Worm (Caenorhabditis elegans) whole organism, L1 larva: ENCODE results near the gene pqn-39.
A peak's percentile ranks its signal among the peaks of the same experiment; 100 is the strongest.

ENCODE experiments used
- C04F5.9 ChIP-seq: sonication (generic microtip); optimal IDR thresholded peaks from 2 replicates; lab custom pipeline; 2016; ENCODE audit warnings: missing genetic modification characterization, missing compliant biosample characterization
- C34B4.2 ChIP-seq: sonication (generic microtip); optimal IDR thresholded peaks from 2 replicates; lab custom pipeline; 2017; ENCODE audit warnings: mild to moderate bottlenecking, missing genetic modification characterization, missing compliant biosample characterization
- F16B12.6 ChIP-seq: fragments of 150-350 bp; optimal IDR thresholded peaks from 2 replicates; lab custom pipeline; 2014; ENCODE audit warnings: missing biosample characterization, missing genetic modification characterization
- alr-1 ChIP-seq: fragments of 200-800 bp; sonication (Bioruptor generic); optimal IDR thresholded peaks from 2 replicates; lab custom pipeline; 2018; ENCODE audit warnings: borderline replicate concordance, mild to moderate bottlenecking, missing genetic modification characterization, missing compliant biosample characterization
- aly-2 ChIP-seq: fragments of 150-350 bp; optimal IDR thresholded peaks from 2 replicates; lab custom pipeline; 2014; ENCODE audit warnings: missing biosample characterization, missing genetic modification characterization
- blmp-1 ChIP-seq: fragments of 150-350 bp; optimal IDR thresholded peaks from 2 replicates; lab custom pipeline; 2014; ENCODE audit warnings: missing biosample characterization, missing genetic modification characterization
- ceh-63 ChIP-seq: fragments of 200-800 bp; sonication (Bioruptor generic); optimal IDR thresholded peaks from 2 replicates; lab custom pipeline; 2018; ENCODE audit warnings: mild to moderate bottlenecking, missing genetic modification characterization, missing compliant biosample characterization
- ceh-8 ChIP-seq: fragments of 200-800 bp; sonication (Bioruptor generic); optimal IDR thresholded peaks from 2 replicates; lab custom pipeline; 2018; ENCODE audit warnings: mild to moderate bottlenecking, missing genetic modification characterization, moderate library complexity, missing compliant biosample characterization
- ceh-88 ChIP-seq: fragments of 200-800 bp; sonication (Bioruptor generic); IDR thresholded peaks from 2 replicates; pipeline ENCODE4 v1.3.6; 2022; ENCODE audit warnings: missing genetic modification characterization, missing compliant biosample characterization
- ces-1 ChIP-seq: fragments of 150-350 bp; optimal IDR thresholded peaks from 2 replicates; lab custom pipeline; 2014; ENCODE audit warnings: missing biosample characterization, missing genetic modification reagents, missing genetic modification characterization
- dsc-1 ChIP-seq: sonication (generic microtip); optimal IDR thresholded peaks from 2 replicates; lab custom pipeline; 2016; ENCODE audit warnings: mild to moderate bottlenecking, missing genetic modification characterization, missing compliant biosample characterization
- efl-1 ChIP-seq, 4 experiments: fragments of 150-350 bp; optimal IDR thresholded peaks in 3 of 4; peaks in 1 of 4; 1 replicate in 1 of 4; 2 replicates in 3 of 4; lab custom pipeline; 2014; ENCODE audit warnings: missing biosample characterization in 2 of 4, missing genetic modification characterization in 2 of 4, missing genetic modification reagents in 2 of 4
- elt-2 ChIP-seq: sonication (generic microtip); optimal IDR thresholded peaks from 2 replicates; lab custom pipeline; 2016; ENCODE audit warnings: missing genetic modification characterization, mild to moderate bottlenecking, inconsistent platforms, missing compliant biosample characterization, missing genetic modification reagents
- elt-3 ChIP-seq, 6 experiments: fragments of 150-350 bp in 1 of 6; sonication (generic microtip); optimal IDR thresholded peaks; 2 replicates each; lab custom pipeline; 2017 to 2018; ENCODE audit warnings: missing biosample characterization in 6 of 6, missing genetic modification characterization in 6 of 6, inconsistent platforms in 1 of 6
- fkh-10 ChIP-seq: sonication (generic microtip); optimal IDR thresholded peaks from 2 replicates; lab custom pipeline; 2017; ENCODE audit warnings: missing biosample characterization, missing genetic modification reagents, missing genetic modification characterization
- fkh-8 ChIP-seq: sonication (generic microtip); optimal IDR thresholded peaks from 2 replicates; lab custom pipeline; 2016; ENCODE audit warnings: mild to moderate bottlenecking, missing genetic modification characterization, missing compliant biosample characterization
- fos-1 ChIP-seq: fragments of 150-350 bp; optimal IDR thresholded peaks from 2 replicates; lab custom pipeline; 2014; ENCODE audit warnings: missing biosample characterization, missing genetic modification characterization
- grh-1 ChIP-seq: fragments of 200-800 bp; sonication (Bioruptor generic); IDR thresholded peaks from 2 replicates; pipeline ENCODE4 v1.3.6; 2022; ENCODE audit warnings: missing genetic modification reagents, missing genetic modification characterization, missing compliant biosample characterization
- hlh-17 ChIP-seq: fragments of 200-800 bp; sonication (Bioruptor generic); optimal IDR thresholded peaks from 2 replicates; lab custom pipeline; 2018; ENCODE audit warnings: missing genetic modification characterization, mild to moderate bottlenecking, missing compliant biosample characterization, moderate library complexity, borderline replicate concordance
- hlh-4 ChIP-seq: sonication (generic microtip); optimal IDR thresholded peaks from 2 replicates; lab custom pipeline; 2016; ENCODE audit warnings: mild to moderate bottlenecking, missing genetic modification characterization, missing compliant biosample characterization
- lin-13 ChIP-seq: fragments of 150-350 bp; optimal IDR thresholded peaks from 2 replicates; lab custom pipeline; 2014; ENCODE audit warnings: missing biosample characterization, missing genetic modification reagents, missing genetic modification characterization
- lin-14 ChIP-seq: fragments of 200-800 bp; sonication (Bioruptor generic); optimal IDR thresholded peaks from 2 replicates; lab custom pipeline; 2018; ENCODE audit warnings: mild to moderate bottlenecking, missing genetic modification characterization, moderate library complexity, missing compliant biosample characterization
- lin-35 ChIP-seq, 2 experiments: fragments of 150-350 bp; optimal IDR thresholded peaks; 2 replicates each; lab custom pipeline; 2014; ENCODE audit warnings: missing biosample characterization in 2 of 2, missing genetic modification characterization in 2 of 2, missing genetic modification reagents in 2 of 2
- lin-39 ChIP-seq: fragments of 150-350 bp; optimal IDR thresholded peaks from 2 replicates; lab custom pipeline; 2014; ENCODE audit warnings: missing biosample characterization, missing genetic modification reagents, missing genetic modification characterization
- mab-9 ChIP-seq: fragments of 200-800 bp; sonication (Bioruptor generic); IDR thresholded peaks from 2 replicates; pipeline ENCODE4 v1.3.6; 2022; ENCODE audit warnings: missing genetic modification reagents, missing genetic modification characterization, missing compliant biosample characterization
- mdl-1 ChIP-seq, 2 experiments: fragments of 150-350 bp; optimal IDR thresholded peaks; 2 replicates each; lab custom pipeline; 2014 to 2017; ENCODE audit warnings: missing biosample characterization in 2 of 2, missing genetic modification characterization in 2 of 2, inconsistent platforms in 1 of 2
- mef-2 ChIP-seq: fragments of 150-350 bp; optimal IDR thresholded peaks from 2 replicates; lab custom pipeline; 2014; ENCODE audit warnings: missing biosample characterization, missing genetic modification characterization
- mep-1 ChIP-seq: fragments of 150-350 bp; optimal IDR thresholded peaks from 2 replicates; lab custom pipeline; 2014; ENCODE audit warnings: missing biosample characterization, missing genetic modification characterization
- nhr-20 ChIP-seq: sonication (generic microtip); optimal IDR thresholded peaks from 2 replicates; lab custom pipeline; 2016; ENCODE audit warnings: mild to moderate bottlenecking, missing genetic modification characterization, missing compliant biosample characterization
- nhr-28 ChIP-seq: fragments of 150-350 bp; optimal IDR thresholded peaks from 2 replicates; lab custom pipeline; 2014; ENCODE audit warnings: missing biosample characterization, missing genetic modification characterization
- nhr-71 ChIP-seq: sonication (generic microtip); optimal IDR thresholded peaks from 2 replicates; lab custom pipeline; 2016; ENCODE audit warnings: mild to moderate bottlenecking, missing genetic modification characterization, moderate library complexity, missing compliant biosample characterization
- nhr-76 ChIP-seq: sonication (generic microtip); optimal IDR thresholded peaks from 2 replicates; lab custom pipeline; 2017; ENCODE audit warnings: missing biosample characterization, missing genetic modification characterization
- nhr-77 ChIP-seq: fragments of 150-350 bp; optimal IDR thresholded peaks from 2 replicates; lab custom pipeline; 2014; ENCODE audit warnings: missing biosample characterization, missing genetic modification characterization
- nhr-85 ChIP-seq: sonication (generic microtip); peaks from one replicate; lab custom pipeline; 2016; ENCODE audit warnings: missing genetic modification characterization, inconsistent platforms, missing compliant biosample characterization
- nhr-90 ChIP-seq: sonication (generic microtip); optimal IDR thresholded peaks from 2 replicates; lab custom pipeline; 2016; ENCODE audit warnings: mild to moderate bottlenecking, missing genetic modification characterization, missing compliant biosample characterization; ENCODE audit not compliant: poor library complexity
- rnt-1 ChIP-seq: sonication (generic microtip); optimal IDR thresholded peaks from 2 replicates; lab custom pipeline; 2016; ENCODE audit warnings: mild to moderate bottlenecking, missing genetic modification characterization, moderate library complexity, missing compliant biosample characterization
- snu-23 ChIP-seq: sonication (generic microtip); optimal IDR thresholded peaks from 2 replicates; lab custom pipeline; 2016; ENCODE audit warnings: missing genetic modification characterization, missing compliant biosample characterization
- sox-4 ChIP-seq: sonication (generic microtip); optimal IDR thresholded peaks from 2 replicates; lab custom pipeline; 2016; ENCODE audit warnings: missing genetic modification characterization, missing compliant biosample characterization
- tbx-2 ChIP-seq: sonication (generic microtip); optimal IDR thresholded peaks from 2 replicates; lab custom pipeline; 2016; ENCODE audit warnings: missing genetic modification characterization, missing compliant biosample characterization
- tlp-1 ChIP-seq: fragments of 150-350 bp; optimal IDR thresholded peaks from 2 replicates; lab custom pipeline; 2014; ENCODE audit warnings: missing biosample characterization, missing genetic modification characterization
- unc-130 ChIP-seq: fragments of 150-350 bp; optimal IDR thresholded peaks from 2 replicates; lab custom pipeline; 2017; ENCODE audit warnings: missing biosample characterization, missing genetic modification characterization, inconsistent platforms
- unc-30 ChIP-seq: sonication (generic microtip); optimal IDR thresholded peaks from 2 replicates; lab custom pipeline; 2017; ENCODE audit warnings: missing biosample characterization, missing genetic modification characterization
- unc-62 ChIP-seq: fragments of 150-350 bp; optimal IDR thresholded peaks from 2 replicates; lab custom pipeline; 2014; ENCODE audit warnings: missing biosample characterization, missing genetic modification reagents, missing genetic modification characterization
- vab-15 ChIP-seq: sonication (generic microtip); optimal IDR thresholded peaks from 2 replicates; lab custom pipeline; 2017; ENCODE audit warnings: missing genotype, mild to moderate bottlenecking, missing genetic modification characterization, missing compliant biosample characterization

The pqn-39 gene

ce11 chrX:14001494-14001974 is 33.1 kb upstream of the pqn-39 start, which contains the start of gene cytb-5.1 (continued):
- TF ChIP-seq lin-35 (GFP tag; optimal IDR thresholded peaks at IDR 0.05; lab: Kevin White, UChicago) (peak in 1 of 2 experiments; percentile 24), mab-9 (GFP tag; lab: Robert Waterston, UW) (no peak), blmp-1 (tag; lab: Kevin White, UChicago) (peak; percentile 45), tlp-1 (tag; lab: Kevin White, UChicago) (no peak), fos-1 (tag; lab: Kevin White, UChicago) (no peak), nhr-85 (no peak), ceh-88 (GFP tag; lab: Robert Waterston, UW) (no peak)

- TF ChIP-seq hlh-4 (tag; lab: Kevin White, UChicago): no peak
- TF ChIP-seq lin-39: no peak
- TF ChIP-seq blmp-1 (tag; lab: Kevin White, UChicago): peak; percentile 74
- TF ChIP-seq nhr-71 (tag; lab: Kevin White, UChicago): peak; percentile 2
- TF ChIP-seq snu-23 (GFP tag; lab: Kevin White, UChicago): peak; percentile 24
- TF ChIP-seq nhr-20 (tag; lab: Kevin White, UChicago): peak; percentile 51
- no peak for TF ChIP-seq grh-1 (GFP tag; lab: Robert Waterston, UW)
- no peak for TF ChIP-seq C34B4.2 (tag; lab: Kevin White, UChicago)
- TF ChIP-seq mep-1 (tag; lab: Kevin White, UChicago): peak; percentile 34
- TF ChIP-seq efl-1 (optimal IDR thresholded peaks at IDR 0.05; lab: Kevin White, UChicago): no peak
- peak in 1 of 2 experiments; percentile 84 for TF ChIP-seq efl-1 (GFP tag; optimal IDR thresholded peaks at IDR 0.05 in 1 of 2; lab: Kevin White, UChicago)
- no peak for TF ChIP-seq nhr-76 (tag; lab: Kevin White, UChicago)
- TF ChIP-seq sox-4: no peak
- no peak for TF ChIP-seq dsc-1
- peak in 5 of 6 experiments; percentile 4 to 66 (median 42) for TF ChIP-seq elt-3 (tag; optimal IDR thresholded peaks at IDR 0.05; lab: Kevin White, UChicago)
- peak; percentile 13 for TF ChIP-seq elt-2 (tag; lab: Kevin White, UChicago)
- TF ChIP-seq C04F5.9 (tag; lab: Kevin White, UChicago): no peak
- no peak for TF ChIP-seq nhr-77 (tag; lab: Kevin White, UChicago)
- TF ChIP-seq unc-130: peak; percentile 32
- TF ChIP-seq mdl-1 (tag; optimal IDR thresholded peaks at IDR 0.05; lab: Kevin White, UChicago): peak in 1 of 2 experiments; percentile 1
Measured at ce11 chrX:14000198-14000748, 31.8 kb upstream of the pqn-39 start.

ce11 chrX:13995803-13996388 is 27.4 kb upstream of the pqn-39 start, which contains the start of the genes C31E10.5 and C31E10.6:
C31E10.5 (minus strand) TSS chrX:13995834.
C31E10.6 (plus strand) TSS chrX:13996338.
- TF ChIP-seq hlh-4 (tag; lab: Kevin White, UChicago) (no peak), rnt-1 (tag; lab: Kevin White, UChicago) (peak; percentile 74), elt-2 (tag; lab: Kevin White, UChicago) (no peak), lin-13 (GFP tag; lab: Kevin White, UChicago) (no peak), nhr-76 (tag; lab: Kevin White, UChicago) (no peak), dsc-1 (peak; percentile 47), lin-14 (GFP tag; lab: Kevin White, UChicago) (no peak), unc-130 (peak; percentile 73), lin-35 (GFP tag; optimal IDR thresholded peaks at IDR 0.05; lab: Kevin White, UChicago) (peak; percentile 28 to 72), ceh-8 (no peak), ces-1 (GFP tag; lab: Kevin White, UChicago) (no peak), hlh-17 (GFP tag; lab: Kevin White, UChicago) (no peak), unc-30 (tag; lab: Kevin White, UChicago) (no peak), elt-3 (tag; optimal IDR thresholded peaks at IDR 0.05; lab: Kevin White, UChicago) (peak in 1 of 6 experiments; percentile 7), ceh-63 (no peak), alr-1 (no peak), mef-2 (tag; lab: Kevin White, UChicago) (no peak), vab-15 (no peak), tlp-1 (tag; lab: Kevin White, UChicago) (no peak), snu-23 (GFP tag; lab: Kevin White, UChicago) (peak; percentile 73), nhr-28 (no peak), aly-2 (tag; lab: Kevin White, UChicago) (no peak), nhr-20 (tag; lab: Kevin White, UChicago) (peak; percentile 60), nhr-85 (peak; percentile 77), sox-4 (no peak), tbx-2 (tag; lab: Kevin White, UChicago) (peak; percentile 64), mep-1 (tag; lab: Kevin White, UChicago) (peak; percentile 79), fkh-10 (GFP tag; lab: Kevin White, UChicago) (no peak), unc-62 (no peak), fkh-8 (tag; lab: Kevin White, UChicago) (no peak), F16B12.6 (tag; lab: Kevin White, UChicago) (peak; percentile 96), nhr-90 (tag; lab: Kevin White, UChicago) (peak; percentile 53)
